Worm (Caenorhabditis elegans) whole organism, early embryonic: ENCODE measurements around the gene wdr-31.

ENCODE experiments used
- F13C5.2 ChIP-seq: sonication (generic microtip); optimal IDR thresholded peaks from 2 replicates; lab custom pipeline; 2017; ENCODE audit warnings: mild to moderate bottlenecking, missing genetic modification characterization, inconsistent platforms, missing compliant biosample characterization
- ama-1 ChIP-seq: fragments of 150-350 bp; optimal IDR thresholded peaks from 2 replicates; lab custom pipeline; 2014
- flt-1 ChIP-seq: fragments of 200-800 bp; sonication (Bioruptor generic); IDR thresholded peaks from 2 replicates; pipeline ENCODE4 v1.3.6; 2022; ENCODE audit warnings: missing genetic modification characterization, missing compliant biosample characterization
- hmg-4 ChIP-seq: fragments of 200-800 bp; sonication (Bioruptor generic); optimal IDR thresholded peaks from 2 replicates; lab custom pipeline; 2018; ENCODE audit warnings: mild to moderate bottlenecking, missing genetic modification characterization, missing compliant biosample characterization
- tbx-11 ChIP-seq: fragments of 200-800 bp; sonication (Bioruptor generic); IDR thresholded peaks from 2 replicates; pipeline ENCODE4 v1.3.6; 2022; ENCODE audit warnings: missing genetic modification characterization, missing compliant biosample characterization

DNA sequence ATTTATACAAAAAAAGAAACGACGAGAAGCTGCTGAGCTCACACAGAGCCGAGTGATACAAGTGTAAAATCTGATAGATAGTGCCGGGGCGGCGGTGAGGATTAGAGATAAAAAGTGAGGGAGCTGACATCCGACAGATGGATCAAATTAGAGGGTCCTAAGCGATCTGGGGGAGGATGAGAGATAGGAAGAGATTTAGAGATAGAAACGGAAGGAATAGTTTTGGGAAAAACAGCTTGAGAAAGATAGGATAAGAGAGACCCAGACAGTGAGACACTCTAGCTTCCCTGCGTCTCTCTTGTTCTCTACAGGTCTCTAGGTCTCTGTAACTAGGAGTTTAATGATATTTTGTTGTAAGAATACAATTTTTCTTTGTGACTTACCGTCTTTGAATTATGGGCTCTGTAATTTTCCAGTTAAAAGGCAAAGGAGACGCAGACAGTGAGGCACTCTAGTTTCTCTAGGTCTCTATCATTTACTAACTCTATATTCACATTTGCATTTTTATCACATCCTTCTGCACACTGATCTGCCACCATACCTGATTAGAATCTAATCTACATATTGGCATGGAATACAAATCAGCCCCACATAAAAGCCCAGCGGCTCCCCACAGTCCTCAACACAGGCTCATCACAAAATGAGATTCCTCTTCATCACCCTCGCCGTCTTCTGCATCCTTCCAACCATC is 48.0 kb downstream of the wdr-31 start, which contains the start of the genes sup-9 and nspf-1:
- TF ChIP-seq ama-1 (lab: Kevin White, UChicago) (no peak), hmg-4 (no peak), F13C5.2 (tag; lab: Kevin White, UChicago) (no peak), flt-1 (no peak), tbx-11 (GFP tag; lab: Robert Waterston, UW) (no peak)
